Fruit fly (Drosophila melanogaster) whole organism, embryonic: ENCODE data around the gene Desat2.
A peak's percentile ranks its signal among the peaks of the same experiment; 100 is the strongest.

Experiments used
- B-H2 ChIP-seq: fragments of 200-800 bp; sonication (Bioruptor generic); optimal IDR thresholded peaks from 2 replicates; lab custom pipeline; 2018; ENCODE audit warnings: missing biosample characterization, mild to moderate bottlenecking, missing genetic modification characterization
- Bgb ChIP-seq: fragments of 200-800 bp; sonication (Bioruptor generic); IDR thresholded peaks from 2 replicates; pipeline ENCODE4 v1.3.6; 2022; ENCODE audit warnings: missing biosample characterization, missing genetic modification characterization; ENCODE audit not compliant: partially characterized antibody
- CG10274 ChIP-seq: fragments of 200-800 bp; sonication (Bioruptor generic); optimal IDR thresholded peaks from 3 replicates; lab custom pipeline; 2017; ENCODE audit warnings: missing biosample characterization, mild to moderate bottlenecking, missing genetic modification characterization
- CG10431 ChIP-seq: fragments of 200-800 bp; sonication (Bioruptor generic); optimal IDR thresholded peaks from 3 replicates; lab custom pipeline; 2018; ENCODE audit warnings: missing biosample characterization, mild to moderate bottlenecking, missing genetic modification characterization
- CG13123 ChIP-seq: fragments of 200-800 bp; sonication (Bioruptor generic); optimal IDR thresholded peaks from 2 replicates; lab custom pipeline; 2016; ENCODE audit warnings: missing biosample characterization, missing genetic modification characterization
- CG13894 ChIP-seq: fragments of 200-800 bp; sonication (Bioruptor generic); optimal IDR thresholded peaks from 3 replicates; lab custom pipeline; 2018; ENCODE audit warnings: missing biosample characterization, mild to moderate bottlenecking, missing genetic modification characterization, moderate library complexity
- CG14965 ChIP-seq: fragments of 200-800 bp; sonication (Bioruptor generic); optimal IDR thresholded peaks from 2 replicates; lab custom pipeline; 2016; ENCODE audit warnings: missing biosample characterization, missing genetic modification characterization, borderline replicate concordance
- CG1529 ChIP-seq: fragments of 200-800 bp; sonication (Bioruptor generic); optimal IDR thresholded peaks from 3 replicates; lab custom pipeline; 2018; ENCODE audit warnings: missing biosample characterization, missing genetic modification characterization
- CG16779 ChIP-seq: fragments of 200-800 bp; sonication (Bioruptor generic); IDR thresholded peaks from 2 replicates; pipeline ENCODE4 v1.3.6; 2022; ENCODE audit warnings: missing biosample characterization, missing genetic modification characterization
- CG34376 ChIP-seq: fragments of 200-800 bp; sonication (Bioruptor generic); optimal IDR thresholded peaks from 2 replicates; lab custom pipeline; 2018; ENCODE audit warnings: missing biosample characterization, mild to moderate bottlenecking, missing genetic modification characterization
- CG34422 ChIP-seq: fragments of 200-800 bp; sonication (Bioruptor generic); IDR thresholded peaks from 3 replicates; pipeline ENCODE4 v1.3.6; 2022; ENCODE audit warnings: missing biosample characterization, missing genetic modification characterization
- CG7987 ChIP-seq: fragments of 200-800 bp; sonication (Bioruptor generic); optimal IDR thresholded peaks from 2 replicates; lab custom pipeline; 2018; ENCODE audit warnings: missing biosample characterization, mild to moderate bottlenecking, missing genetic modification characterization, moderate library complexity
- D19B ChIP-seq: fragments of 200-800 bp; sonication (Bioruptor generic); optimal IDR thresholded peaks from 2 replicates; lab custom pipeline; 2017; ENCODE audit warnings: missing biosample characterization, mild to moderate bottlenecking, missing genetic modification characterization
- Ets65A ChIP-seq: fragments of 200-800 bp; sonication (Bioruptor generic); peaks from one replicate; lab custom pipeline; 2016; ENCODE audit warnings: missing biosample characterization, missing genetic modification characterization
- GATAe ChIP-seq: fragments of 200-800 bp; sonication (Bioruptor generic); conservative IDR thresholded peaks from 2 replicates; pipeline ENCODE4 v1.3.6; 2022; ENCODE audit warnings: missing biosample characterization, missing genetic modification characterization
- HHEX ChIP-seq: fragments of 200-800 bp; sonication (Bioruptor generic); optimal IDR thresholded peaks from 3 replicates; lab custom pipeline; 2017; ENCODE audit warnings: missing biosample characterization, mild to moderate bottlenecking, missing genetic modification characterization, missing genetic modification reagents
- HLH4C ChIP-seq: fragments of 200-800 bp; sonication (Bioruptor generic); IDR thresholded peaks from 3 replicates; pipeline ENCODE4 v1.3.6; 2022; ENCODE audit warnings: missing biosample characterization, missing genetic modification characterization; ENCODE audit not compliant: partially characterized antibody
- Hr3 ChIP-seq: fragments of 200-800 bp; sonication (Bioruptor generic); optimal IDR thresholded peaks from 3 replicates; lab custom pipeline; 2016; ENCODE audit warnings: missing biosample characterization, missing genetic modification characterization
- Poxn ChIP-seq: fragments of 200-800 bp; sonication (Bioruptor generic); IDR thresholded peaks from 2 replicates; pipeline ENCODE4 v1.3.6; 2022; ENCODE audit warnings: missing biosample characterization, missing genetic modification characterization
- Scr ChIP-seq: fragments of 200-800 bp; sonication (Bioruptor generic); IDR thresholded peaks from 2 replicates; pipeline ENCODE4 v1.3.6; 2022; ENCODE audit warnings: missing biosample characterization, missing genetic modification characterization; ENCODE audit not compliant: partially characterized antibody
- Taf1 ChIP-seq: fragments of 200-800 bp; sonication (Bioruptor generic); IDR thresholded peaks from 2 replicates; pipeline ENCODE4 v1.3.6; 2022; ENCODE audit warnings: missing biosample characterization, missing genetic modification characterization
- al ChIP-seq: fragments of 200-800 bp; sonication (Bioruptor generic); IDR thresholded peaks from 2 replicates; pipeline ENCODE4 v1.3.6; 2022; ENCODE audit warnings: missing biosample characterization, missing genetic modification characterization
- bbx ChIP-seq: fragments of 200-800 bp; sonication (Bioruptor generic); IDR thresholded peaks from 2 replicates; pipeline ENCODE4 v1.3.6; 2022; ENCODE audit warnings: missing biosample characterization, missing genetic modification characterization; ENCODE audit not compliant: partially characterized antibody
- bowl ChIP-seq: fragments of 200-800 bp; sonication (Bioruptor generic); IDR thresholded peaks from 2 replicates; pipeline ENCODE4 v1.3.6; 2022; ENCODE audit warnings: missing biosample characterization, missing genetic modification characterization
- bsh ChIP-seq, 2 experiments: fragments of 200-800 bp; sonication (Bioruptor generic); optimal IDR thresholded peaks; 2 replicates each; lab custom pipeline; 2017 to 2018; ENCODE audit warnings: mild to moderate bottlenecking in 2 of 2, missing biosample characterization in 2 of 2, missing genetic modification characterization in 2 of 2, moderate library complexity in 1 of 2
- croc ChIP-seq: fragments of 200-800 bp; sonication (Bioruptor generic); conservative IDR thresholded peaks from 3 replicates; pipeline ENCODE4 v1.3.6; 2022; ENCODE audit warnings: missing biosample characterization, missing genetic modification characterization
- exex ChIP-seq: fragments of 200-800 bp; sonication (Bioruptor generic); optimal IDR thresholded peaks from 4 replicates; lab custom pipeline; 2018; ENCODE audit warnings: missing biosample characterization, mild to moderate bottlenecking, missing genetic modification characterization, moderate library complexity
- ftz-f1 ChIP-seq: fragments of 200-800 bp; sonication (Bioruptor generic); optimal IDR thresholded peaks from 2 replicates; lab custom pipeline; 2016; ENCODE audit warnings: missing biosample characterization, missing genetic modification characterization
- gce ChIP-seq: fragments of 200-800 bp; sonication (Bioruptor generic); IDR thresholded peaks from 3 replicates; pipeline ENCODE4 v1.3.6; 2022; ENCODE audit warnings: missing biosample characterization, missing genetic modification characterization
- lbe ChIP-seq: fragments of 200-800 bp; sonication (Bioruptor generic); optimal IDR thresholded peaks from 2 replicates; lab custom pipeline; 2016; ENCODE audit warnings: missing biosample characterization, mild to moderate bottlenecking, missing genetic modification characterization
- pfk ChIP-seq: fragments of 200-800 bp; sonication (Bioruptor generic); optimal IDR thresholded peaks from 2 replicates; lab custom pipeline; 2018; ENCODE audit warnings: missing biosample characterization, mild to moderate bottlenecking, missing genetic modification characterization, moderate library complexity
- sc ChIP-seq, 3 experiments: fragments of >200 bp in 2 of 3; fragments of 200-800 bp in 1 of 3; sonication (Bioruptor generic) in 1 of 3; optimal IDR thresholded peaks; 2 replicates in 2 of 3; 3 replicates in 1 of 3; lab custom pipeline; 2017; ENCODE audit warnings: mild to moderate bottlenecking in 1 of 3, missing biosample characterization in 1 of 3, missing genetic modification characterization in 1 of 3, missing genetic modification reagents in 1 of 3
- stc ChIP-seq: fragments of 200-800 bp; sonication (Bioruptor generic); IDR thresholded peaks from 2 replicates; pipeline ENCODE4 v1.3.6; 2022; ENCODE audit warnings: missing biosample characterization, missing genetic modification characterization
- sug ChIP-seq: fragments of 200-800 bp; optimal IDR thresholded peaks from 2 replicates; lab custom pipeline; 2019; ENCODE audit warnings: missing biosample characterization, mild to moderate bottlenecking, missing genetic modification characterization, moderate library complexity
- ttk ChIP-seq: fragments of 200-800 bp; sonication (Bioruptor generic); IDR thresholded peaks from 2 replicates; pipeline ENCODE4 v2.1.2; 2022; ENCODE audit warnings: missing biosample characterization, missing genetic modification characterization
- vnd ChIP-seq: fragments of 200-800 bp; sonication (Bioruptor generic); IDR thresholded peaks from 3 replicates; pipeline ENCODE4 v1.3.6; 2022; ENCODE audit warnings: missing biosample characterization, missing genetic modification characterization; ENCODE audit not compliant: partially characterized antibody
- z ChIP-seq: fragments of 200-800 bp; sonication (Bioruptor generic); IDR thresholded peaks from 3 replicates; pipeline ENCODE4 v1.3.6; 2022; ENCODE audit warnings: missing biosample characterization, missing genetic modification characterization

Gene Desat2

dm6 chr3R:12443769-12444168 lies 7.7 kb downstream of the Desat2 start (continued):
- TF ChIP-seq ftz-f1 (GFP tag; lab: Kevin White, UChicago) (peak; percentile 27), bbx (0 out of 2 replicates have a peak, but pooled peaks have one; percentile 6), vnd (GFP tag; lab: Robert Waterston, UW) (no peak), sug (tag; lab: Kevin White, UChicago) (peak; percentile 20), Scr (GFP tag; lab: Robert Waterston, UW) (0 out of 2 replicates have a peak, but pooled peaks have one; percentile 12), Poxn (GFP tag; lab: Robert Waterston, UW) (no peak), Taf1 (GFP tag; lab: Robert Waterston, UW) (no peak), CG10274 (GFP tag; lab: Kevin White, UChicago) (no peak), CG34376 (peak; percentile 63), al (GFP tag; lab: Robert Waterston, UW) (no peak), ttk (GFP tag; lab: Robert Waterston, UW) (no peak), Bgb (peak; percentile 20; the same call in 1 of the 2 replicates), B-H2 (GFP tag; lab: Kevin White, UChicago) (peak; percentile 49), sc (optimal IDR thresholded peaks at IDR 0.05; lab: Kevin White, UChicago) (no peak), sc (GFP tag; optimal IDR thresholded peaks at IDR 0.05; lab: Kevin White, UChicago) (no peak), CG34422 (GFP tag; lab: Robert Waterston, UW) (peak; percentile 19; the same call in 1 of the 3 replicates), GATAe (0 out of 2 replicates have a peak, but pooled peaks have one; percentile 29), HLH4C (0 out of 3 replicates have a peak, but pooled peaks have one; percentile 19), CG13894 (tag; lab: Kevin White, UChicago) (peak; percentile 30), z (GFP tag; lab: Robert Waterston, UW) (no peak)

- TF ChIP-seq CG14965, result no peak
- TF ChIP-seq croc (GFP tag; lab: Robert Waterston, UW), result no peak
- TF ChIP-seq exex (tag; lab: Kevin White, UChicago), result peak; percentile 12
- TF ChIP-seq CG7987, result peak; percentile 29
Measured at dm6 chr3R:12445468-12445867, 9.4 kb downstream of the Desat2 start.

dm6 chr3R:12447353-12447752 lies 11.3 kb downstream of the Desat2 start, which contains the start of gene vrs:
Gene vrs, plus strand, starts transcription at chr3R:12447653.
- no peak for TF ChIP-seq D19B (GFP tag; lab: Kevin White, UChicago)
- TF ChIP-seq stc (GFP tag; lab: Robert Waterston, UW), result no peak
- TF ChIP-seq Hr3 (GFP tag; lab: Kevin White, UChicago), result no peak
- no peak for TF ChIP-seq bsh (GFP tag; optimal IDR thresholded peaks at IDR 0.05; lab: Kevin White, UChicago)
- no peak for TF ChIP-seq HHEX (GFP tag; lab: Kevin White, UChicago)
- no peak for TF ChIP-seq CG16779 (GFP tag; lab: Robert Waterston, UW)
- TF ChIP-seq gce, result no peak

dm6 chr3R:12448344-12448743 lies 12.3 kb downstream of the Desat2 start:
- TF ChIP-seq lbe (GFP tag; lab: Kevin White, UChicago), result no peak
- TF ChIP-seq CG13123, result no peak
- TF ChIP-seq bowl (GFP tag; lab: Robert Waterston, UW), result no peak
- TF ChIP-seq Ets65A (GFP tag; lab: Kevin White, UChicago), result peak; percentile 92
- no peak for TF ChIP-seq pfk (GFP tag; lab: Kevin White, UChicago)
- no peak for TF ChIP-seq CG1529 (GFP tag; lab: Kevin White, UChicago)
- TF ChIP-seq CG10431 (GFP tag; lab: Kevin White, UChicago), result no peak
